ENCODE assay signal across 4 fruit fly cellular contexts in the genomic region with DNA sequence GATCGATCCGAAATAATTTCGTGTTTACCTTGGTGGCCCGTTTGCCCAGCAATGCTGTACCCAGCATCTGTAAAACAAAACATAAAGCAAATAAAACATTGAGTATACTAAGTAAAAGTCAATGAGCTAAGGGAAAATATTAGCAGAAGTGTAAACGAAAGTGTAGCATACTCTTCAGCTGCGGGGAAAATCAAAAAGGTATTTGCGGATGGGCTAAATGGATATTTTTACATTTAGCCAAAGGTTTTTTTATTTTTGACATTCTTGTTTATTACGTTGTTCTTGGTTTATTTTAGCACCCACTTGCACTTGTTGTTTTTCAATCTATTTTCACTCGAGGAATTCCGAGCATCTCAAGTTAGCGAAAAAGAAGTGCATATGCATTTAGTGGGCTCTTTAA.
TF ChIP-seq lines count a peak whose summit lies in the region.

No protein-coding gene starts in this region.

- peak; percentile 30 for TF ChIP-seq CTCF in whole organism, embryonic (GFP tag; optimal IDR thresholded peaks at IDR 0.05; lab: Kevin White, UChicago)

TF ChIP-seq in whole organism, embryonic, 481 proteins besides CTCF, POLR2A, EP300 and RAD21 (continues in another document):
- no peak for TF ChIP-seq mirr (GFP tag; optimal IDR thresholded peaks at IDR 0.05; lab: Kevin White, UChicago)
- TF ChIP-seq H2.0 (GFP tag; IDR thresholded peaks at IDR 0.05; lab: Robert Waterston, UW): no peak
- no peak for TF ChIP-seq CG1647 (GFP tag; optimal IDR thresholded peaks at IDR 0.05; lab: Kevin White, UChicago)
- no peak for TF ChIP-seq trh (GFP tag; optimal IDR thresholded peaks at IDR 0.05; lab: Kevin White, UChicago)
- no peak for TF ChIP-seq HmgD (GFP tag; optimal IDR thresholded peaks at IDR 0.05; lab: Kevin White, UChicago)
- no peak for TF ChIP-seq phol (tag; optimal IDR thresholded peaks at IDR 0.05; lab: Kevin White, UChicago)
- no peak for TF ChIP-seq CG8290 (GFP tag; optimal IDR thresholded peaks at IDR 0.05; lab: Kevin White, UChicago)
- no peak for TF ChIP-seq CG8290 (tag; optimal IDR thresholded peaks at IDR 0.05; lab: Kevin White, UChicago)
- no peak for TF ChIP-seq CG4820 (GFP tag; optimal IDR thresholded peaks at IDR 0.05; lab: Kevin White, UChicago)
- TF ChIP-seq so (GFP tag; IDR thresholded peaks at IDR 0.05; lab: Robert Waterston, UW): no peak
- TF ChIP-seq CG12155 (GFP tag; optimal IDR thresholded peaks at IDR 0.05; lab: Kevin White, UChicago): no peak
- TF ChIP-seq mam (GFP tag; optimal IDR thresholded peaks at IDR 0.05; lab: Kevin White, UChicago): no peak
- no peak for TF ChIP-seq NC2α (GFP tag; optimal IDR thresholded peaks at IDR 0.05; lab: Kevin White, UChicago)
- no peak for TF ChIP-seq br (optimal IDR thresholded peaks at IDR 0.05; lab: Kevin White, UChicago)
- TF ChIP-seq pzg (GFP tag; optimal IDR thresholded peaks at IDR 0.05; lab: Kevin White, UChicago): no peak
- no peak for TF ChIP-seq Fer1 (GFP tag; optimal IDR thresholded peaks at IDR 0.05; lab: Kevin White, UChicago)
- no peak for TF ChIP-seq CG33213 (GFP tag; optimal IDR thresholded peaks at IDR 0.05; lab: Kevin White, UChicago)
- TF ChIP-seq CG12299 (tag; optimal IDR thresholded peaks at IDR 0.05; lab: Kevin White, UChicago): no peak
- no peak for TF ChIP-seq Nf-YB (GFP tag; optimal IDR thresholded peaks at IDR 0.05; lab: Kevin White, UChicago)
- TF ChIP-seq CG7556 (GFP tag; optimal IDR thresholded peaks at IDR 0.05; lab: Kevin White, UChicago): no peak
- TF ChIP-seq Bgb (GFP tag; IDR thresholded peaks at IDR 0.05; lab: Robert Waterston, UW; ENCODE audit: partially characterized antibody): peak; percentile 31; the same call in 1 of the 2 replicates
- TF ChIP-seq Ets97D (GFP tag; optimal IDR thresholded peaks at IDR 0.05; lab: Kevin White, UChicago): no peak

TF ChIP-seq in whole organism, prepupa, 60 proteins besides CTCF, POLR2A, EP300 and RAD21:
- TF ChIP-seq fkh (GFP tag; optimal IDR thresholded peaks at IDR 0.05; lab: Kevin White, UChicago): peak; percentile 45
- TF ChIP-seq Sox15 (GFP tag; optimal IDR thresholded peaks at IDR 0.05; lab: Kevin White, UChicago): no peak
- TF ChIP-seq acj6 (GFP tag; optimal IDR thresholded peaks at IDR 0.05; lab: Kevin White, UChicago): no peak
- no peak for TF ChIP-seq CG10669 (GFP tag; optimal IDR thresholded peaks at IDR 0.05; lab: Kevin White, UChicago)
- TF ChIP-seq net (GFP tag; optimal IDR thresholded peaks at IDR 0.05; lab: Kevin White, UChicago): no peak
- TF ChIP-seq CG8632 (GFP tag; optimal IDR thresholded peaks at IDR 0.05; lab: Kevin White, UChicago): no peak
- no peak for TF ChIP-seq CG3032 (tag; optimal IDR thresholded peaks at IDR 0.05; lab: Kevin White, UChicago)
- TF ChIP-seq dsx (GFP tag; optimal IDR thresholded peaks at IDR 0.05; lab: Kevin White, UChicago; ENCODE audit: poor library complexity, severe bottlenecking): no peak
- peak; percentile 14; the same call in 1 of the 3 replicates for TF ChIP-seq CG8119 (GFP tag; IDR thresholded peaks at IDR 0.05; lab: Robert Waterston, UW)
- no peak for TF ChIP-seq CG15336 (GFP tag; IDR thresholded peaks at IDR 0.05; lab: Robert Waterston, UW)
- TF ChIP-seq pdm3 (GFP tag; optimal IDR thresholded peaks at IDR 0.05; lab: Kevin White, UChicago): no peak
- no peak for TF ChIP-seq OdsH (GFP tag; optimal IDR thresholded peaks at IDR 0.05; lab: Kevin White, UChicago)

TF ChIP-seq in whole organism, pupa, 21 proteins besides CTCF, POLR2A, EP300 and RAD21:
- TF ChIP-seq D1 (tag; optimal IDR thresholded peaks at IDR 0.05; lab: Kevin White, UChicago) (no peak), CG8301 (tag; optimal IDR thresholded peaks at IDR 0.05; lab: Kevin White, UChicago) (no peak), CG14655 (GFP tag; optimal IDR thresholded peaks at IDR 0.05; lab: Kevin White, UChicago) (no peak), CG17806 (tag; optimal IDR thresholded peaks at IDR 0.05; lab: Kevin White, UChicago) (no peak), Pif1B (GFP tag; optimal IDR thresholded peaks at IDR 0.05; lab: Kevin White, UChicago) (no peak), Snoo (tag; optimal IDR thresholded peaks at IDR 0.05; lab: Kevin White, UChicago) (no peak), EcR (GFP tag; optimal IDR thresholded peaks at IDR 0.05; lab: Kevin White, UChicago) (peak; percentile 3), CG9948 (tag; optimal IDR thresholded peaks at IDR 0.05; lab: Kevin White, UChicago) (no peak), Pif1A (GFP tag; optimal IDR thresholded peaks at IDR 0.05; lab: Kevin White, UChicago) (no peak), CG12605 (GFP tag; IDR thresholded peaks at IDR 0.05; lab: Robert Waterston, UW) (no peak), CG32121 (GFP tag; IDR thresholded peaks at IDR 0.05; lab: Robert Waterston, UW) (peak; percentile 53), CG34367 (tag; optimal IDR thresholded peaks at IDR 0.05; lab: Kevin White, UChicago) (no peak), CG8159 (tag; optimal IDR thresholded peaks at IDR 0.05; lab: Kevin White, UChicago) (no peak), CG10348 (GFP tag; IDR thresholded peaks at IDR 0.05; lab: Robert Waterston, UW) (no peak), CG4496 (GFP tag; IDR thresholded peaks at IDR 0.05; lab: Robert Waterston, UW) (0 out of 3 replicates have a peak, but pooled peaks have one; percentile 52), Ets98B (GFP tag; IDR thresholded peaks at IDR 0.05; lab: Robert Waterston, UW) (no peak), rn (GFP tag; IDR thresholded peaks at IDR 0.05; lab: Robert Waterston, UW) (no peak), fd96Ca (GFP tag; IDR thresholded peaks at IDR 0.05; lab: Robert Waterston, UW) (no peak), CG15710 (tag; optimal IDR thresholded peaks at IDR 0.05; lab: Kevin White, UChicago) (no peak), gl (tag; optimal IDR thresholded peaks at IDR 0.05; lab: Kevin White, UChicago) (no peak), CG13204 (GFP tag; optimal IDR thresholded peaks at IDR 0.05; lab: Kevin White, UChicago) (no peak)

TF ChIP-seq in whole organism, wandering third instar larva, 38 proteins besides CTCF, POLR2A, EP300 and RAD21:
- TF ChIP-seq Myc (optimal IDR thresholded peaks at IDR 0.05; lab: Kevin White, UChicago): peak; percentile 60
- TF ChIP-seq tai (GFP tag; optimal IDR thresholded peaks at IDR 0.05; lab: Kevin White, UChicago): peak; percentile 36
- no peak for TF ChIP-seq usp (GFP tag; optimal IDR thresholded peaks at IDR 0.05; lab: Kevin White, UChicago)

Comparison
In these comparisons a context has a peak if more than half of its experiments do, and no peak if none do; other contexts are left out.
1. Of the 7 proteins assayed by ChIP-seq in both whole organism, embryonic and whole organism, prepupa: peak only in whole organism, embryonic: Blimp-1; only in whole organism, prepupa: none; in both: none; in neither: 6.